Fruit fly (Drosophila melanogaster): ENCODE results near the gene moi.

The moi gene

dm6 chr3R:18215300-18215699, 40.0 kb upstream of the moi start (continued):
- TF ChIP-seq Scr (GFP tag; IDR thresholded peaks at IDR 0.05; ENCODE audit: partially characterized antibody) (peak; percentile 79), corto (GFP tag; optimal IDR thresholded peaks at IDR 0.05) (no peak), CG30403 (GFP tag; optimal IDR thresholded peaks at IDR 0.05) (peak; percentile 59), croc (GFP tag; conservative IDR thresholded peaks at IDR 0.05) (no peak), sisA (GFP tag; IDR thresholded peaks at IDR 0.05) (no peak), tna (GFP tag; IDR thresholded peaks at IDR 0.05; ENCODE audit: partially characterized antibody) (peak; percentile 14; the same call in 1 of the 2 replicates), Atf6 (GFP tag; IDR thresholded peaks at IDR 0.05) (peak; percentile 10; the same call in 1 of the 2 replicates), sens-2 (GFP tag; IDR thresholded peaks at IDR 0.05) (no peak), jigr1 (GFP tag; IDR thresholded peaks at IDR 0.05) (no peak), Poxn (GFP tag; IDR thresholded peaks at IDR 0.05) (no peak), sob (GFP tag; IDR thresholded peaks at IDR 0.05) (no peak), esg (GFP tag; conservative IDR thresholded peaks at IDR 0.05) (no peak; the same call in 1 of the 2 replicates), CG16815 (GFP tag; optimal IDR thresholded peaks at IDR 0.05) (no peak), en (GFP tag; optimal IDR thresholded peaks at IDR 0.05) (no peak), disco-r (GFP tag; optimal IDR thresholded peaks at IDR 0.05) (no peak), grau (tag; optimal IDR thresholded peaks at IDR 0.05) (no peak), z (GFP tag; IDR thresholded peaks at IDR 0.05) (no peak), inv (GFP tag; IDR thresholded peaks at IDR 0.05; ENCODE audit: partially characterized antibody) (no peak; the same call in 1 of the 2 replicates), CG33557 (GFP tag; optimal IDR thresholded peaks at IDR 0.05) (no peak), Jarid2 (GFP tag; optimal IDR thresholded peaks at IDR 0.05) (no peak), Kr (GFP tag; optimal IDR thresholded peaks at IDR 0.05) (no peak), slou (GFP tag; optimal IDR thresholded peaks at IDR 0.05) (no peak), CG1602 (GFP tag; optimal IDR thresholded peaks at IDR 0.05) (no peak), Ssrp (tag; optimal IDR thresholded peaks at IDR 0.05) (peak; percentile 4), CG11085 (GFP tag; IDR thresholded peaks at IDR 0.05) (no peak), CTCF (GFP tag; optimal IDR thresholded peaks at IDR 0.05) (no peak), Abd-B (GFP tag; optimal IDR thresholded peaks at IDR 0.05) (peak; percentile 17), chinmo (GFP tag; IDR thresholded peaks at IDR 0.05; ENCODE audit: partially characterized antibody) (peak; percentile 58; the same call in 1 of the 4 replicates), Nf-YB (GFP tag; optimal IDR thresholded peaks at IDR 0.05) (no peak), Fer1 (GFP tag; optimal IDR thresholded peaks at IDR 0.05) (no peak), h (optimal IDR thresholded peaks at IDR 0.05) (no peak), nerfin-1 (tag; optimal IDR thresholded peaks at IDR 0.05) (no peak), CG4707 (GFP tag; optimal IDR thresholded peaks at IDR 0.05) (no peak), CG2129 (GFP tag; IDR thresholded peaks at IDR 0.05; ENCODE audit: partially characterized antibody) (peak; percentile 47), tgo (GFP tag; IDR thresholded peaks at IDR 0.05) (no peak), CG6272 (GFP tag; IDR thresholded peaks at IDR 0.05) (no peak), CG14710 (tag; optimal IDR thresholded peaks at IDR 0.05) (no peak), ken (GFP tag; IDR thresholded peaks at IDR 0.05) (no peak), CG11247 (GFP tag; IDR thresholded peaks at IDR 0.05) (no peak), Atf-2 (GFP tag; optimal IDR thresholded peaks at IDR 0.05) (peak; percentile 40), eyg (GFP tag; optimal IDR thresholded peaks at IDR 0.05) (peak; percentile 15), CG7839 (tag; optimal IDR thresholded peaks at IDR 0.05) (peak; percentile 40), CG17612 (GFP tag; IDR thresholded peaks at IDR 0.05) (no peak), unpg (GFP tag; optimal IDR thresholded peaks at IDR 0.05) (no peak), D (optimal IDR thresholded peaks at IDR 0.05) (no peak), D (GFP tag; optimal IDR thresholded peaks at IDR 0.05) (no peak), hkb (optimal IDR thresholded peaks at IDR 0.05) (no peak), hkb (GFP tag; IDR thresholded peaks at IDR 0.05) (no peak), CG16779 (GFP tag; IDR thresholded peaks at IDR 0.05) (no peak), CG31441 (GFP tag; IDR thresholded peaks at IDR 0.05) (no peak), pita (GFP tag; optimal IDR thresholded peaks at IDR 0.05) (no peak), knrl (GFP tag; IDR thresholded peaks at IDR 0.05; ENCODE audit: partially characterized antibody) (peak; percentile 72; the same call in 2 of the 3 replicates), gt (GFP tag; IDR thresholded peaks at IDR 0.05) (no peak)

All from whole organism, embryonic.